Fruit fly (Drosophila melanogaster) whole organism, larva: ENCODE results near the gene Eip74EF.

Source experiments
- noc ChIP-seq: fragments of 200-800 bp; sonication (Bioruptor generic); optimal IDR thresholded peaks from 3 replicates; lab custom pipeline; 2019; ENCODE audit warnings: missing biosample characterization, mild to moderate bottlenecking, missing genetic modification characterization, moderate library complexity

The Eip74EF gene

DNA sequence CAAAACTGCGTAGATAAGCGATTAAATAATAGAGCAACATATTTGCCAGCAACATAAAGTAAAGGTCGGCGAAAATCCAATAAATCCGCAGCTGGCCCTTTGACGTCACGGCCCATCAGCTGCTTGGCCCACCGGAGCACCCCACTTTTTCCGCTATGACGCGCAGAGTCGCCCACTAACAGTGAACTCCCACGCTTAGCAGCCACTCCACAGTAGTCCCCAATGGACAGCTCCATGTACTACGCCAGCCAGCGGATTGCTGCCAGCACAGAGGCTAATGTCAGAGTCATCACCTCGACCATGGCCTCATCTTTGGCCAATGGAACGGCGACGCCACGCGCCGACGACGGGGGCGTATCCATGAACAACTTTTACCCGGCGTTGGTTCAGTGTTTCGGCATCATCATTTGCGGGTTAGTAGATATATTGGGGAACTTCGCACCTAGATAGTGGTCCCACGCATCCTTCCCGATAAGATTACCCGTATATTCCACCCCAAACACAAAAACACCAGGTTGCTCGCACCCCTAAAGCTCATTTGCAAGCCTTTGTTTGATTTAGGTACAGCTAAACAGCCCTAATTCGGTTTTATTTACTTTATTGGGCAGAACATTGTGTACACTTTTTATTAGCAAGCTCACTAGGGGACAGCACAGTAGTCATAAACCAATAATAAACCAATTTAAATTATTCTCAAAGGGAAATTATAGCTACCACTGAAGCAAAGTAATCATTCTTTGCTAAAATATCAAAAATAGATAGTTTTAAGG lies 3.1 kb upstream of the Eip74EF start:
- no peak for TF ChIP-seq noc (tag; lab: Kevin White, UChicago)

DNA sequence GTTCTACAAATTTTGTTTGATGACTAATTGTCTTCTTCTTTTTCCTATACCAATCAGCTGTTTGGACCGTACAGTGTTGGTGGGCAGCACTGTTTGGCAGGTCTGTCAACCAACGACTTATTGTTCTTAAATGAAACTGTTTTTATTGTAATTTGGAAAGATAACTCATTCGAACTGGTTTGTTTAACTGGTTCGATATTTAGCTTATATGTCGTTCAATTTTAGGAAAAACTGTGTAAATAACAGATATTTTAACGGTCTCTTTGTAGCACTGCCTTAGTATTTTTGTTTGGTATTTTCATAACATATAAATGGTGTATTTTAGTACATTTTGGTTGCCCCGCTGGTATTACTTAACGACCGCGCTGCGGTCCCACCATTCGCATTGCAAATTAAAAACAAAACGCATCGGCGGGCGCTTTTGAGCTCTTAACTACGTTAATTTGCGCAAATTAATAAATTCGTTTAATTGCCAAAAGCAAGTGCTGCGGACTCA lies 2.4 kb upstream of the Eip74EF start, which contains the start of the genes Vps60 and anchor:
Vps60 (minus strand) TSS at position 175 of the 496 bp plus-strand sequence.
anchor (plus strand) TSS at position 374 of the 496 bp plus-strand sequence.
- TF ChIP-seq noc (tag; lab: Kevin White, UChicago): peak; percentile 53

DNA sequence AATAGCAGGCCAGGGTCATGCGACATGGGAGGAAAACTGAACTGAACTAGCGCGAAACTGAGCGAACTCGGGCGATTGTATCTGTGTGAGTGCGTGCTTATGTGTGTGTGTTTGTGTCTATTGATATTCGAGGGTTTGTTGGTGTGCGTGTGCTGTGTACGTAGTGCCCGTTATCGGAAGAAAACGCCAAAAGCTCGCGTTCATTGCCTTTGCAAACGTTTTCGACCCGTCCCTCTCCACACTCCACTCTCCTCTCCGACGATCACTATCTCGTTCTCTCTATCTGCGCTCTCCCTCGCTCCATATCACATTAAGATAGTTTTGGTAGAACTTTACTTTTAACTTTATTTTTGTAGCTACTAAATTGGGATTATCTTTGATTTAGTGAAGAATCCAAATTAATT lies 2.2 kb downstream of the Eip74EF start:
- TF ChIP-seq noc (tag; lab: Kevin White, UChicago): peak; percentile 75

DNA sequence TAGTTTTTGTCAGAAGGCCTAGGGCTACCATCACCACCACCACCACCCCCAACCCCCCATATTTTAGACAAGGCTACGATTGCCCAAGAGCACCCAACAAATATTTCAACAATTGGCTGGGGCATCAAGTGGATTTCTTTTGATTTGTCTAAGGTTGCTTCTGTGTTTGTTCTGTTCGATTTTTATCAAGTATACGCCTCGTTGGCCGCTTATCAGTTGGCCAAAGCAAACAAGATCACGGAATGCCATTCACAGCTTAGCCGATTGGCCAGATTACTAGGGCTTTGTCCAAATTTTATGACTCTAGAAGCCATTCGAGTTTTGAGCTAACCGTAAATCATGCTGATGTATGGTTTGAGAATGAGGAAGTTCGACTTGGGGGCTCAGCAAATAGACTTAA lies 3.3 kb downstream of the Eip74EF start:
- TF ChIP-seq noc (tag; lab: Kevin White, UChicago): no peak

DNA sequence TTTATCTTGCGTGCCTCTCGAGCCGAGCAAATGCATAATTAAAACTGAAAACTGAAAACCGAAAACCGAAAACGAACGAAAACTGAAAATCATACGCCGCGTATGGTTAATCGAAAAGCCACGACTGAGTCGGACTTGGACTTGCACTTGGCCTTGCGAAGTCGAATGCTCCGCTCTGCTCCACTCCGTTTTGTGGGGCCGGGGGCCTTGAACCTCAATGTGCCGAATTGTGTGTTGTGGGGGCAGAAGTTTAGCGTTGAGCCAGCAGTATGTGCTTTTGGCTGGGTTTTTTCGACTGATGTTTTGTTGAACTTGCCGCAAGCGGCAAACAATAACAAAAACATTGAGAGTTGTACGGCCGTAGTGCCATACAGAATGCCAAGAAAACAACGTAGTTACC lies 3.8 kb downstream of the Eip74EF start:
- no peak for TF ChIP-seq noc (tag; lab: Kevin White, UChicago)

DNA sequence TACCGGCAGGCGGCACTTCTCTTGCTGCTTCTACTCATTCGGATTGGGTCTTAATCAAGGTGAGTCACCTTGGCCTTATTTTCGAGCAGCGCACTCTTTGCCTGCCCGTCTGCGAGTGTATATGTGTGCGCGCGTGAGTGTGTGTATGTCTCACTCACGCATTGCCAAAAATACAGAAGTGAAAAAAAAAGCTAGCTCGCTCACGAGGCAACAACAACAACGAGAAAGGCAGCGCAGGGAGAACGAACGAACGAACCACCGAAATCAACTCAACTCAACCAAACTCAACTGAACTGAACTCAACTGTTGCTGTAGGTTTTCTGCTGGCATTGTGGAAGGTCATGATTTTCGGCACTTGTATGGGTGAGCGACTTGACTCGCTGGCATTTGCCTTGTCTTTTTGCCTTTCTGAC lies 5.1 kb downstream of the Eip74EF start:
- no peak for TF ChIP-seq noc (tag; lab: Kevin White, UChicago)

DNA sequence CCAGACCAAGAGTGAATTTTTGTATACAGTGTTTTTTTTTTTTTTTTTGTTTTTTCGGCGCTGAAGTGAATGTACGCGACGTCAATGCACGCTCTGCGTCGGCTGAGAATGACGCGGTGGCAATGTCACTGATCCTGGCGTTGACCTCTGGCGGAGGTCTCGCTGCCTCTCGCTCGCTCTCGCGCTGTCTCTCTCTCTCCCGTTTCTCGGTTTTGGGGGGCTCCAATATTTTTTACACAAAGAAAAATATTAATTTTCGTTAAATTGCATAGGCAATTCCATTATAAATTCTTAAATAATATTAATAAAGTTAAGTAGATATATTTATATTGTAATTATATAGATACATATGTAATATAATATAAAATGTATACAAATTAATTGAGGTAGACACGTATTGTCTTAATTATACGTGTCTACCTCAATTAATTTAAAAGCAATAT lies 5.8 kb downstream of the Eip74EF start:
- TF ChIP-seq noc (tag; lab: Kevin White, UChicago): no peak

DNA sequence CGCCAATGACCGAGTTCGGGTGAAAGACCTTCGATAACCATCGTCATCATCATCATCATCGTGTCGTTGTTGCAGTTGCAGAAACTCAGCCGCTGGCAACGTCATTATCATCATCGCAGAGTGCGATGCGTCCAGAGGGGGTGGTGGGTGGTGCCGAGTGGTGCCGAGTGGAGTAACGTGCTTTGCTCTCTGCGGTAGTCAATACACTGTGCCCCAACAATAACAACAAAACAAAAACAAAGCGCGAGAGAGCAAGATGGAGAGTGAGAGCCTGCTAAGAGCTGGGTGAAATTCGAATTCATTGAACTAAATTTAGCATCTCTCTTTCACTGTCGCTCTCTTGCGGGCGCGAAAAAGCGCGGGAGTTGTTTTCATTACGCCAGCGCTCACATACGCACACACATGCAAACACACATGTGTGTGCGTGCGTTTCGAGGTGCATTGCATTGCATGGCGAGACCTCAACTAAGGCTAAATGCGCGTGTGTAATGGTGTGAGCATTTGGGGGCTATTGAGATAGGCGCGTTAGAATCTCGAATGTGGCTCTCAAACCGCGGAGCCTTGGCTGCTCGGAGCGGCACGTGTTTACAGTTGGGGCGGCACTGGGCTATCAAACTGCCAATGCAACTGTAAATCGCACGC lies 7.1 kb downstream of the Eip74EF start:
- TF ChIP-seq noc (tag; lab: Kevin White, UChicago): no peak

DNA sequence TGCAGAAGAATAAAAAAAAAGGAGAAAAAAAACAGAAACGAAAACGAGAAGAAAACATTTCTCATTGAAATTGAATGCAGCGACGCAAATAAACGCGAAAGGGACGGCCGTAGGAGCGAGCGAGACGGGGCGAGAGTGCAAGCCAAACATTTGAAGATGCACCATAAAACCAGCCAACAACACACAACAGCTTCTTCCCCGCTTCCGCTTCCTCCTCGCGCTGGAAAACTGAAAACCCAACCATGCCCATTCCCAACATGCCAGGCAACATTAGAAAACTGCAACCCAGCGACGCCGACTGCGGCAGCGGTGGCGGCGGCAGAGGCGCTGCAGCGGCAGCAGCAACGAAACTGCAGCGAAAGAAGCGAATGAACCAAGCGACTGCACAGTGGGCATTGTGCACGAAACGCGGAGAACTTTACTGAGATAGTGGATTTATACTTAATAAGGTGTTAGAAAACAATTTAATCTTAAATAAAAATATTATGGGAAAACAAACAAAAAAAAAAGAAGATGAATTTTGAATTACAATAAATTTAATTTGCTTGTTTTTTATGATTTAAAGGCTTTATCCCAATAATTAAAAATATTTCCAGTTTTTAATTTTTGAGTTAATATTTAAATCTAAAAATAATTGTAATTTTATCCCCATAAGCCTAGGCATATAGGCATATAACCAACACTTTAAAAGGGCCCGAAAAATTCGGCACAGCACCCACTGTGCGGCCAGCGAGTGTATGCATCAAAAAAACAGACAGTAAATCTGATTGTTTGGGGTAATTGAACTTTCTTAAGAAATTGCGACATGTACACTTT lies 8.0 kb downstream of the Eip74EF start:
- no peak for TF ChIP-seq noc (tag; lab: Kevin White, UChicago)

DNA sequence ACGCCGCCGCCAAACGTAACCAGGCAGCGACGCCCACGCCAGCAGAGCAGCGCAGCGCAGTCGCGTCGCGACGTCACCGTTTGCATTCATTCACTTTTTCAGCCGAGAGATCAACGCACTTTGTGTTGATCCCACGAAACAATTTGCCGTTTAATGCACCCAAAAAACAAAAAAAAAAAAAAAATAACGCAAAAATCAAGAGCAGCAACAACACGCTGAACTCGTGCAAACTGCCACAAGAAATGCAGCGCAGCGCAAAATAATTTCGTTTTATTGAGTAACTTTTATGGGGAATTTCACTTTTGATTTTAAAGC lies 10.1 kb downstream of the Eip74EF start:
- TF ChIP-seq noc (tag; lab: Kevin White, UChicago): no peak

DNA sequence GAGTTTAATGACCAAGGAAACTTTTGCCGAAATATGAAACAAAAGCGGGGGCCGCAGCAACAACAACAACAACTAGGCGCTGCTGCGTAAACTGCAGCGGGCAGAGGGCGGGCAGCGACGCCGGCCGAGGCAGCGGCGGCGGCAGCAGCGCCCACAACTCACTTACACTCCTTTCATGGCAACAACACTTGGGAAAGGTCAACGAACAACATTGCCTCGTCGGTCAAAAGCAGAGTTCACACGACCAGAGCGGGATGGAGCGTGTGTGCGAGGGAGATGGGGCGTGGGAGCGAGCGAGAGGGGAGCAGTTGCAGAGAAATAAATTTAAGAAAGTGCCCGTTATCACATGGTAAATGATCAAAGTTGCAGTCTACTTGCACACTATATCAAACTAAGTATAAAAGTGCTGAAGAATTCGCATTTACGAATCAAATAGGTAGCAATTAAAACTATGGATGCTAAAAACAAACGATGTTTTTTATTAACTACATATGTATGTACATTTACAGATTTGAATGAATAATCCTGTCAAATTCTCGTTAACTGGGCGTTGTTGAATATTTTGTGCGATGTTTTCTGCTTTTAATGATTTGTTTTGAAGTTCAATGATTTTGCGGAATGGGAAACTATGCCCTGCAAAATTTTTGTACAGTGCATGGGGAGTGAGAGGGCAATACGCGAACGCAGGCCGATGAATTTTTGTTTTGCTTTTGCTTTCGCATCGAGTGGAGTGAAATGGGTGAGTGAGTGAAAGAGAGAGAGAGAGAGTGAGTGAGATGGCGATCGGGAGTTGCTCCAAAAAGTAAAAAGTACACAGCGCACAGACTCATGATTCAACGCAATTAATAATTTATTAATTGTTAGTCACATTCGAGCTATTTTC lies 10.7 kb downstream of the Eip74EF start:
- TF ChIP-seq noc (tag; lab: Kevin White, UChicago): no peak

DNA sequence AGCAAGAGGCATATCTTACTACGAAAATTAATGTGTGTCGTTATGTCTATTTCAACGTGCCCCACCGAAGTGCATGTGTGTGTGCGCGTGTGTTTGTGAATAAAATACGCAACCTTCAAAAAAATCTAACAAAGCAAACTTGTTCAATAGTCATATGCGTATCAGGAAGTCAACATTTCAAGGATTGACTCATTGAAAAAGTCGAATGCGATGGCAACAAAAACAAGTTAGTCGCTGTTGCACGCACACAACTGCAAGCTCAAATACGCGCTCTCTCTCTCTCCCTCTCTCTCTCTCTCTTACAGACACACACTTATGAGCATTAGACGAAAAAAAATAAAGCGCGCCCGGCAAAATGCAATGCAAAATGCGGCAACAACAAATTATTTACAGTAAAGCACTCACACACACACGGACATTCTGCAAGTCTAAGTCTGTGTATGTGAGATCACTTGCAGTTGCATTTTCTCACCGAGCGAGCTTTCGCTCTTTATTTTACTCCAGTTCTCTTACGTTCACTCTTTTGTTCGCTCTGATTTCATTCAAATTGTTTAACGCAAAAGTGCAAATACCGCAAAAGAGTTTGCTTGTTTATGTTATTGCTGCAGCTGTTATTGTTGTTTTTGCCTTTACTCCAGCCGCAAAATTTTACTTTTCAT lies 12.4 kb downstream of the Eip74EF start:
- TF ChIP-seq noc (tag; lab: Kevin White, UChicago): no peak

DNA sequence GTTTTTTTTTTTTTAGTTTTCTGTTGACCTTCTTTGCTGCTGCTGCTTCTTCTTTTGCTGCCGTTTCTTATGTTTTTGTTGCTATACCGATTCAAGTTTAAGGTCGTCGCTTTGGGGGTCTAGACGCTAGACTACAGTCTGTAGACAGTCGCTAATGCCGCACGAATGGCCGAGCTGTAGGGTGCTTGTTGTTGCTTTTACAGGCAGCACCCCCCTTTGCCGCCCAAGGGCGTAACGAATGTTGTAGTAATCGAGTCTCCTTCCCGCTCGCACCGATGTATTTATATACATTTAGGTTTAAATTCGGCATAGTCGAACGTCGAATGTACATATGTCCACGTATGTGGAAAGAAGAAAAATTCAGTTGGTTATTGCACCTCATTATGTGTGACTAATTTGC lies 14.2 kb downstream of the Eip74EF start:
- TF ChIP-seq noc (tag; lab: Kevin White, UChicago): no peak
